Worm (Caenorhabditis elegans) whole organism, young adult: ENCODE data around the gene cha-1.

Experiments used
- B0261.1 ChIP-seq: sonication (generic microtip); optimal IDR thresholded peaks from 2 replicates; lab custom pipeline; 2016; ENCODE audit warnings: mild to moderate bottlenecking, missing genetic modification characterization, moderate library complexity, missing compliant biosample characterization
- F10E7.11 ChIP-seq: sonication (generic microtip); optimal IDR thresholded peaks from 2 replicates; lab custom pipeline; 2017; ENCODE audit warnings: mild to moderate bottlenecking, missing genetic modification characterization, moderate library complexity, missing compliant biosample characterization
- F33H1.4 ChIP-seq: fragments of 200-800 bp; sonication (Bioruptor generic); IDR thresholded peaks from 2 replicates; pipeline ENCODE4 v1.3.6; 2022; ENCODE audit warnings: missing genetic modification reagents, missing genetic modification characterization, missing compliant biosample characterization
- F37B4.10 ChIP-seq: fragments of 200-800 bp; sonication (Bioruptor generic); IDR thresholded peaks from 2 replicates; pipeline ENCODE4 v1.3.6; 2022; ENCODE audit warnings: missing genetic modification characterization, missing compliant biosample characterization
- F57A8.1 ChIP-seq: fragments of 200-800 bp; sonication (Bioruptor generic); optimal IDR thresholded peaks from 2 replicates; lab custom pipeline; 2018; ENCODE audit warnings: mild to moderate bottlenecking, missing genetic modification characterization, moderate library complexity, missing compliant biosample characterization
- T26A5.8 ChIP-seq: sonication (generic microtip); optimal IDR thresholded peaks from 2 replicates; lab custom pipeline; 2016; ENCODE audit warnings: missing genetic modification characterization, missing compliant biosample characterization
- Y53G8AR.9 ChIP-seq: fragments of 200-800 bp; sonication (Bioruptor generic); conservative IDR thresholded peaks from 2 replicates; pipeline ENCODE4 v1.3.6; 2022; ENCODE audit warnings: missing genetic modification reagents, missing genetic modification characterization, missing compliant biosample characterization
- Y56A3A.18 ChIP-seq: fragments of 200-800 bp; sonication (Bioruptor generic); IDR thresholded peaks from 2 replicates; pipeline ENCODE4 v1.3.6; 2022; ENCODE audit warnings: missing genetic modification reagents, missing genetic modification characterization, missing compliant biosample characterization
- Y67H2A.10 ChIP-seq: fragments of 200-800 bp; sonication (Bioruptor generic); conservative IDR thresholded peaks from 2 replicates; pipeline ENCODE4 v1.3.6; 2022; ENCODE audit warnings: missing genetic modification reagents, missing genetic modification characterization, missing compliant biosample characterization
- Y79H2A.3 ChIP-seq: fragments of 200-800 bp; sonication (Bioruptor generic); conservative IDR thresholded peaks from 2 replicates; pipeline ENCODE4 v1.3.6; 2022; ENCODE audit warnings: missing genetic modification reagents, missing genetic modification characterization, missing compliant biosample characterization
- Y95B8A.8 ChIP-seq: fragments of 200-800 bp; sonication (Bioruptor generic); IDR thresholded peaks from 2 replicates; pipeline ENCODE4 v1.3.6; 2022; ENCODE audit warnings: missing genetic modification reagents, missing genetic modification characterization, missing compliant biosample characterization
- akir-1 ChIP-seq: fragments of 200-800 bp; sonication (Bioruptor generic); optimal IDR thresholded peaks from 2 replicates; lab custom pipeline; 2018; ENCODE audit warnings: mild to moderate bottlenecking, missing genetic modification characterization, moderate library complexity, missing compliant biosample characterization
- aptf-2 ChIP-seq: fragments of 200-800 bp; sonication (Bioruptor generic); conservative IDR thresholded peaks from 2 replicates; pipeline ENCODE4 v1.3.6; 2022; ENCODE audit warnings: missing genetic modification reagents, missing genetic modification characterization, missing compliant biosample characterization
- aptf-3 ChIP-seq: fragments of 200-800 bp; sonication (Bioruptor generic); IDR thresholded peaks from 2 replicates; pipeline ENCODE4 v1.3.6; 2022; ENCODE audit warnings: missing genetic modification characterization, missing compliant biosample characterization
- atf-7 ChIP-seq: sonication (generic microtip); optimal IDR thresholded peaks from 2 replicates; lab custom pipeline; 2017; ENCODE audit warnings: mild to moderate bottlenecking, missing genetic modification characterization, missing compliant biosample characterization
- attf-3 ChIP-seq: fragments of 200-800 bp; sonication (Bioruptor generic); conservative IDR thresholded peaks from 2 replicates; pipeline ENCODE4 v1.3.6; 2022; ENCODE audit warnings: missing genetic modification reagents, missing genetic modification characterization, missing compliant biosample characterization
- attf-6 ChIP-seq: fragments of 200-800 bp; sonication (Bioruptor generic); IDR thresholded peaks from 2 replicates; pipeline ENCODE4 v1.3.6; 2022; ENCODE audit warnings: missing genetic modification reagents, missing genetic modification characterization, missing compliant biosample characterization
- bed-2 ChIP-seq: fragments of 200-800 bp; sonication (Bioruptor generic); IDR thresholded peaks from 2 replicates; pipeline ENCODE4 v1.3.6; 2022; ENCODE audit warnings: missing genetic modification reagents, missing genetic modification characterization, missing compliant biosample characterization
- ceh-40 ChIP-seq: fragments of 200-800 bp; sonication (Bioruptor generic); IDR thresholded peaks from 2 replicates; pipeline ENCODE4 v1.3.6; 2022; ENCODE audit warnings: missing genetic modification characterization, missing compliant biosample characterization
- ceh-58 ChIP-seq: fragments of 200-800 bp; sonication (Bioruptor generic); IDR thresholded peaks from 2 replicates; pipeline ENCODE4 v1.3.6; 2022; ENCODE audit warnings: missing genetic modification characterization, missing compliant biosample characterization
- ceh-91 ChIP-seq: fragments of 200-800 bp; sonication (Bioruptor generic); IDR thresholded peaks from 2 replicates; pipeline ENCODE4 v1.3.6; 2022; ENCODE audit warnings: missing genetic modification reagents, missing genetic modification characterization, missing compliant biosample characterization
- chd-7 ChIP-seq: sonication (generic microtip); optimal IDR thresholded peaks from 2 replicates; lab custom pipeline; 2016; ENCODE audit warnings: mild to moderate bottlenecking, missing genetic modification characterization, moderate library complexity, missing compliant biosample characterization
- die-1 ChIP-seq: sonication (generic microtip); optimal IDR thresholded peaks from 2 replicates; lab custom pipeline; 2016; ENCODE audit warnings: missing genotype, mild to moderate bottlenecking, missing genetic modification characterization, missing compliant biosample characterization
- egl-18 ChIP-seq: fragments of 200-800 bp; sonication (Bioruptor generic); IDR thresholded peaks from 2 replicates; pipeline ENCODE4 v1.3.6; 2022; ENCODE audit warnings: missing genetic modification reagents, missing genetic modification characterization, missing compliant biosample characterization
- egrh-3 ChIP-seq: fragments of 200-800 bp; sonication (Bioruptor generic); IDR thresholded peaks from 2 replicates; pipeline ENCODE4 v1.3.6; 2022; ENCODE audit warnings: missing genetic modification reagents, missing genetic modification characterization, missing compliant biosample characterization
- gei-17 ChIP-seq: fragments of 200-800 bp; sonication (Bioruptor generic); optimal IDR thresholded peaks from 2 replicates; lab custom pipeline; 2018; ENCODE audit warnings: mild to moderate bottlenecking, missing genetic modification characterization, missing compliant biosample characterization
- hmg-1.2 ChIP-seq: fragments of 200-800 bp; sonication (Bioruptor generic); IDR thresholded peaks from 2 replicates; pipeline ENCODE4 v1.3.6; 2022; ENCODE audit warnings: missing genetic modification reagents, missing genetic modification characterization, missing compliant biosample characterization
- hmg-20 ChIP-seq: fragments of 200-800 bp; sonication (Bioruptor generic); IDR thresholded peaks from 2 replicates; pipeline ENCODE4 v1.3.6; 2022; ENCODE audit warnings: missing genetic modification reagents, missing genetic modification characterization, missing compliant biosample characterization
- hsf-1 ChIP-seq: fragments of 200-800 bp; sonication (Bioruptor generic); IDR thresholded peaks from 2 replicates; pipeline ENCODE4 v1.3.6; 2022; ENCODE audit warnings: missing genetic modification reagents, missing genetic modification characterization, missing compliant biosample characterization
- lin-35 ChIP-seq, 3 experiments: fragments of 150-350 bp in 2 of 3; sonication (generic microtip) in 1 of 3; optimal IDR thresholded peaks; 2 replicates each; lab custom pipeline; 2014 to 2018; ENCODE audit warnings: missing biosample characterization in 3 of 3, missing genetic modification characterization in 3 of 3, missing genetic modification reagents in 3 of 3
- lin-40 ChIP-seq: sonication (generic microtip); optimal IDR thresholded peaks from 2 replicates; lab custom pipeline; 2016; ENCODE audit warnings: missing genetic modification characterization, mild to moderate bottlenecking, missing compliant biosample characterization, missing genotype, missing genetic modification reagents
- lin-54 ChIP-seq: fragments of 200-800 bp; sonication (Bioruptor generic); optimal IDR thresholded peaks from 2 replicates; lab custom pipeline; 2018; ENCODE audit warnings: mild to moderate bottlenecking, missing genetic modification characterization, missing compliant biosample characterization
- lir-1 ChIP-seq: fragments of 200-800 bp; sonication (Bioruptor generic); conservative IDR thresholded peaks from 2 replicates; pipeline ENCODE4 v1.3.6; 2022; ENCODE audit warnings: missing genetic modification reagents, missing genetic modification characterization, missing compliant biosample characterization
- lsl-1 ChIP-seq: fragments of 200-800 bp; sonication (Bioruptor generic); optimal IDR thresholded peaks from 2 replicates; lab custom pipeline; 2018; ENCODE audit warnings: mild to moderate bottlenecking, missing genetic modification characterization, moderate library complexity, missing compliant biosample characterization
- madf-8 ChIP-seq: fragments of 200-800 bp; sonication (Bioruptor generic); conservative IDR thresholded peaks from 2 replicates; pipeline ENCODE4 v1.3.6; 2022; ENCODE audit warnings: missing genetic modification reagents, missing genetic modification characterization, missing compliant biosample characterization
- mes-4 ChIP-seq: sonication (generic microtip); optimal IDR thresholded peaks from 2 replicates; lab custom pipeline; 2016; ENCODE audit warnings: missing genotype, missing genetic modification characterization, missing compliant biosample characterization
- mxl-1 ChIP-seq: sonication (generic microtip); optimal IDR thresholded peaks from 2 replicates; lab custom pipeline; 2016; ENCODE audit warnings: missing genetic modification characterization, missing compliant biosample characterization
- nhr-120 ChIP-seq: fragments of 200-800 bp; sonication (Bioruptor generic); IDR thresholded peaks from 2 replicates; pipeline ENCODE4 v1.3.6; 2022; ENCODE audit warnings: missing genetic modification characterization, missing compliant biosample characterization
- nhr-179 ChIP-seq: sonication (generic microtip); optimal IDR thresholded peaks from 2 replicates; lab custom pipeline; 2016; ENCODE audit warnings: mild to moderate bottlenecking, missing genetic modification characterization, missing compliant biosample characterization
- nhr-27 ChIP-seq: fragments of 200-800 bp; sonication (Bioruptor generic); optimal IDR thresholded peaks from 2 replicates; lab custom pipeline; 2018; ENCODE audit warnings: mild to moderate bottlenecking, missing genetic modification characterization, moderate library complexity, missing compliant biosample characterization
- rcor-1 ChIP-seq: fragments of 200-800 bp; sonication (Bioruptor generic); IDR thresholded peaks from 2 replicates; pipeline ENCODE4 v1.3.6; 2022; ENCODE audit warnings: missing genetic modification reagents, missing genetic modification characterization, missing compliant biosample characterization
- rec-8 ChIP-seq, 2 experiments: sonication (generic microtip); optimal IDR thresholded peaks; 2 replicates each; lab custom pipeline; 2016; ENCODE audit warnings: mild to moderate bottlenecking in 2 of 2, missing genetic modification characterization in 2 of 2, missing genetic modification reagents in 2 of 2, missing genotype in 2 of 2, missing biosample characterization in 1 of 2, missing compliant biosample characterization in 1 of 2, moderate library complexity in 1 of 2
- snpc-4 ChIP-seq, 5 experiments: fragments of 150-350 bp in 1 of 5; sonication (generic microtip) in 4 of 5; optimal IDR thresholded peaks; 2 replicates each; lab custom pipeline; 2014 to 2018; ENCODE audit warnings: missing genetic modification characterization in 5 of 5, missing biosample characterization in 3 of 5, antibody characterized with exemption in 2 of 5, mild to moderate bottlenecking in 2 of 5, missing compliant biosample characterization in 2 of 5, missing genotype in 2 of 5, moderate library complexity in 2 of 5, missing genetic modification reagents in 1 of 5
- unc-130 ChIP-seq: sonication (generic microtip); optimal IDR thresholded peaks from 2 replicates; lab custom pipeline; 2016; ENCODE audit warnings: missing genetic modification reagents, missing genetic modification characterization, missing compliant biosample characterization
- xnd-1 ChIP-seq: sonication (generic microtip); optimal IDR thresholded peaks from 2 replicates; lab custom pipeline; 2016; ENCODE audit warnings: missing genotype, missing genetic modification reagents, missing genetic modification characterization, missing compliant biosample characterization
- zim-3 ChIP-seq: sonication (generic microtip); optimal IDR thresholded peaks from 2 replicates; lab custom pipeline; 2017; ENCODE audit warnings: mild to moderate bottlenecking, missing genetic modification characterization, moderate library complexity, missing compliant biosample characterization
- ztf-18 ChIP-seq: sonication (generic microtip); optimal IDR thresholded peaks from 2 replicates; lab custom pipeline; 2016; ENCODE audit warnings: missing genotype, mild to moderate bottlenecking, missing genetic modification characterization, missing compliant biosample characterization
- ztf-25 ChIP-seq: fragments of 200-800 bp; sonication (Bioruptor generic); IDR thresholded peaks from 2 replicates; pipeline ENCODE4 v1.3.6; 2022; ENCODE audit warnings: missing genetic modification reagents, missing genetic modification characterization, missing compliant biosample characterization
- ztf-28 ChIP-seq: fragments of 200-800 bp; sonication (Bioruptor generic); IDR thresholded peaks from 2 replicates; pipeline ENCODE4 v1.3.6; 2022; ENCODE audit warnings: missing genetic modification reagents, missing genetic modification characterization, missing compliant biosample characterization

The cha-1 gene

ce11 chrIV:3611845-3612244, 12.7 kb downstream of the cha-1 start (continued):
- TF ChIP-seq ceh-40 (GFP tag; lab: Robert Waterston, UW) (no peak), ceh-91 (no peak), lin-35 (GFP tag; optimal IDR thresholded peaks at IDR 0.05; lab: Kevin White, UChicago) (no peak), mxl-1 (tag; lab: Kevin White, UChicago) (no peak), zim-3 (tag; lab: Kevin White, UChicago) (no peak), nhr-120 (GFP tag; lab: Robert Waterston, UW) (no peak), aptf-3 (GFP tag; lab: Robert Waterston, UW) (no peak), nhr-179 (no peak), hmg-20 (GFP tag; lab: Robert Waterston, UW) (no peak), xnd-1 (no peak), gei-17 (GFP tag; lab: Kevin White, UChicago) (no peak), hsf-1 (GFP tag; lab: Robert Waterston, UW) (no peak), T26A5.8 (tag; lab: Kevin White, UChicago) (no peak), aptf-2 (no peak), attf-6 (GFP tag; lab: Robert Waterston, UW) (no peak), nhr-27 (no peak), Y95B8A.8 (GFP tag; lab: Robert Waterston, UW) (no peak), attf-3 (GFP tag; lab: Robert Waterston, UW) (no peak), ztf-18 (tag; lab: Kevin White, UChicago) (no peak), Y79H2A.3 (GFP tag; lab: Robert Waterston, UW) (no peak), Y56A3A.18 (GFP tag; lab: Robert Waterston, UW) (no peak), lin-54 (GFP tag; lab: Kevin White, UChicago) (peak; percentile 32), akir-1 (GFP tag; lab: Kevin White, UChicago) (no peak), egrh-3 (GFP tag; lab: Robert Waterston, UW) (0 out of 2 replicates have a peak, but pooled peaks have one; percentile 33), hmg-1.2 (GFP tag; lab: Robert Waterston, UW) (peak; percentile 40; the same call in 1 of the 2 replicates), F37B4.10 (GFP tag; lab: Robert Waterston, UW) (no peak), snpc-4 (GFP tag; optimal IDR thresholded peaks at IDR 0.05; lab: Kevin White, UChicago) (no peak), snpc-4 (tag; optimal IDR thresholded peaks at IDR 0.05; lab: Kevin White, UChicago) (peak in 3 of 4 experiments; percentile 12 to 33 (median 32)), Y53G8AR.9 (GFP tag; lab: Robert Waterston, UW) (0 out of 2 replicates have a peak, but pooled peaks have one; percentile 43), rcor-1 (no peak), F33H1.4 (no peak), ztf-25 (GFP tag; lab: Robert Waterston, UW) (no peak), bed-2 (no peak), ceh-58 (no peak), F57A8.1 (GFP tag; lab: Kevin White, UChicago) (no peak), unc-130 (GFP tag; lab: Kevin White, UChicago) (no peak), die-1 (tag; lab: Kevin White, UChicago) (no peak), ztf-28 (GFP tag; lab: Robert Waterston, UW) (no peak), rec-8 (tag; optimal IDR thresholded peaks at IDR 0.05; lab: Kevin White, UChicago) (no peak), lir-1 (GFP tag; lab: Robert Waterston, UW) (no peak), lsl-1 (no peak), egl-18 (no peak), chd-7 (tag; lab: Kevin White, UChicago) (peak; percentile 59), lin-40 (peak; percentile 23), mes-4 (tag; lab: Kevin White, UChicago) (no peak), Y67H2A.10 (GFP tag; lab: Robert Waterston, UW) (no peak), B0261.1 (tag; lab: Kevin White, UChicago) (no peak), F10E7.11 (tag; lab: Kevin White, UChicago) (no peak), madf-8 (GFP tag; lab: Robert Waterston, UW) (no peak), atf-7 (tag; lab: Kevin White, UChicago) (peak; percentile 53)
